Fruit fly (Drosophila melanogaster) whole organism, larva: Measurements from ENCODE around the gene CG13898.

Source experiments
- noc ChIP-seq: fragments of 200-800 bp; sonication (Bioruptor generic); optimal IDR thresholded peaks from 3 replicates; lab custom pipeline; 2019; ENCODE audit warnings: missing biosample characterization, mild to moderate bottlenecking, missing genetic modification characterization, moderate library complexity

CG13898 gene

DNA sequence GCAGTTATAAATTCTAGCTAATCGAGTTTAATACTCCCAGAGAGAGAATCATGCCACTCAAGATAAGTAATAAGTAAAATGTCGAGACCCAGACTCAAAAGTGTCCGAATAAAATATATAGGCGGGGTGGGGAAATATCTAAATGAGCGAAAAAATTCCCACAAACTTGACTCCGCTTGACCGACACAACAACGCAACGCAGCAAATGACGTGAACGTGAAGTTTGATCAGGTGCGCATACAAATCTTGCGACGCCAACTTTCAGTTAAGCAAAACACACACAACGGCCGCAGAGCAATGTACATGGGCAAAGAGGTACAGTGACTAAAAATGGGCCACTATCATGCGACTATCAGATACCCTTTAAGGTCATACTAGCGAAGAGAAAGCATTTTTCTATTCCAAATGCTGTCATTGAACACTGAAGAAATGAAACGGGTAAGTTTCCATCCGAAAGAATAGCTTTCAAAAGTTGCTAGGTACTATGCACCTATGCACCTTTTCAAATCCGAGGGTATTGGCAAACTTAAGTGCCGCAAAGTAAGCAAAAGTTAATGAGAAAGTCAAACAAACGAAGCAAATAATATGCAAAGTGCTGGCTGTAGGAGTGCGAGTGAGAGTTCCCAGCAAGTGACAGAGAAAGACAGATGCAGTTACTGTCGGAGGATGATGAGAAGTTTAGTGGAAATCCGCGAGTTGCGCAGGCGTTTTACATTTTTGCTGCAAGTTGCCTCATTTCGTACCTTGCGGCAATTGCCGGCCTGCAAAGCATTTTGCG lies 38.1 kb downstream of the CG13898 start:
- peak; percentile 65 for TF ChIP-seq noc (tag; lab: Kevin White, UChicago)

- TF ChIP-seq noc (tag; lab: Kevin White, UChicago), result no peak
These were observed 38.8 kb downstream of the CG13898 start for dm6 chr3L:765095-765494.

- TF ChIP-seq noc (tag; lab: Kevin White, UChicago), result no peak
These were observed 39.5 kb downstream of the CG13898 start for dm6 chr3L:764329-764728.

DNA sequence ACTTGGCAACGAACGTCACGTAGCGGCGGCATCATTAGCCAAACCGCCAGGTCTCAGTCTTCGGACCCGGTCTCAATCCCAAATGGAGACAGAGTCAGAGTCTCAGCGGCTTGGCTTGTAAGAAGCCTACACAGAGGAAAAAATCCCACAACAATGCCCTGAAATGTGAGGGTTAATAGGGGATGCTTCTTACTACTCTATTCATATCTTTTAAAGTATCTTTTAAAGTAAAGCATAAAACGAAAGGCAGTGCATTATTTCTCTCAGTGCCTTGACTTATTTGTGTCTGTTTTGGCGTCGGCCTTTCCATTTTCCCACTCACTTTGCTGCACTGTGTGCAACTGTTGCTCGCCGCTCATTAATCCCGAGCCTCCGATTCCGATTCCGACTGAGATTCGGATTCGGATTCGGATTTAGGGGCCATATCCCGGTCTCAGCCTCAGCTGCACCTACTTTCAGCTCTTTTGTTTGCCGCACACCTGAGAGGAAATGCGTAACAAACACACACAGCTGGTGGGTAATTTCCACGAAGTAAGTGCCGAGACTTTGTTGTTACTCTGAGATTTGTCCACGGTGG lies 41.4 kb downstream of the CG13898 start:
- TF ChIP-seq noc (tag; lab: Kevin White, UChicago), result peak; percentile 13

- no peak for TF ChIP-seq noc (tag; lab: Kevin White, UChicago)
These were observed 42.1 kb downstream of the CG13898 start for dm6 chr3L:761733-762132.

dm6 chr3L:760201-760600 lies 43.6 kb downstream of the CG13898 start:
- TF ChIP-seq noc (tag; lab: Kevin White, UChicago), result no peak

dm6 chr3L:758516-758915 lies 45.3 kb downstream of the CG13898 start:
- no peak for TF ChIP-seq noc (tag; lab: Kevin White, UChicago)

dm6 chr3L:756372-756771 lies 47.5 kb downstream of the CG13898 start:
- TF ChIP-seq noc (tag; lab: Kevin White, UChicago), result no peak

- no peak for TF ChIP-seq noc (tag; lab: Kevin White, UChicago)
These were observed 48.6 kb downstream of the CG13898 start, which contains the start of gene hng3 for dm6 chr3L:755259-755658. TSS of gene hng3 (minus strand) at chr3L:755489.

DNA sequence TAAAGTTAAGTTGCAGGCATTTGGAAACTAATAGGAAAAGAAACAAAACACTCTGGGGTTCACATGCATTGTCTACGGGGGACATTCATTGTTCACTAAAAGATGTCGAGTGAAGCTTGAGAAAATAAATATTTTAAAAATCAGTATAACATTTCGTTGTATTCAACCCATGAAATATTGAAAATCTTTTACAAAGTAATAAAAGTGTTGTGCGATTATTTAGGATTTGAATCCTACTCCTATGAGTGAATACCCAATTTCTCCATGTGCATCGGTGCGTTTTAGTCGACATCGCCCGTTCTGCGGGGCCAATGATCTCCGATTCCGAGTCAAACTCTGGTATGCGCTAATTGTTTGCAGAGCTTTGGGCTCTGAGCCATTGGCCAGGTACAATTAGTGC lies 49.2 kb downstream of the CG13898 start:
- TF ChIP-seq noc (tag; lab: Kevin White, UChicago), result no peak

DNA sequence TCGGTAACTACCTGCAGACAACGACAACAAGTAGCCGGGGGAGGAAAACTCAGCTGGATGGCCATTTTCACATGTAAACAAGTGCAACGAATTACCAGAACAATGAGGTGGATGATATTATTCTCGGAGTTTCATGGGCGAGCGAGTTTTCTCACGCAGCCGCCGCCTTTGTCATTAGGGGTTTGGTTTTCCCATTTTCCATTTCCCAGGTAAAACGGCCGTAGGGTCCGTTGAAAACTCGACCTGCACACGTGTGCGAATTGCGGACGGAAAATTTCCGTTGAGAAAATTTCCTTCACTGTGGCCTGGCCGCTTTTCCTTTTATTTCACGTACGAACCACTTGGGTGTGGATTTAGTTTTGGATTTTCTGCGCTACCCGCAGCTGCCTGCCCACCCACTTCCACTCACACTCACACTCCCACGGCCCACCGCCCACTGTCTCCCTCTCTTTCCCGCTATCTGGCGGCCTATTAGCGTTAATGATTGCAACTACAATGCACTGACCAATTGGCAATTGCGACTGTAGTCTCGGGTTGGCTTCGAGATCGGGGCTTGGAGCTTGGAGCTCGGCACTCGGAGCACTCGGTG lies 50.2 kb downstream of the CG13898 start:
- TF ChIP-seq noc (tag; lab: Kevin White, UChicago), result no peak
